Fruit fly (Drosophila melanogaster) whole organism, embryonic: ENCODE results near the gene CG7675.
A peak's percentile ranks its signal among the peaks of the same experiment; 100 is the strongest.

ENCODE experiments used
- CG10462 ChIP-seq: fragments of 200-800 bp; sonication (Bioruptor generic); optimal IDR thresholded peaks from 2 replicates; lab custom pipeline; 2016; ENCODE audit warnings: missing biosample characterization, missing genetic modification characterization
- CG10543 ChIP-seq: fragments of 200-800 bp; sonication (Bioruptor generic); optimal IDR thresholded peaks from 3 replicates; lab custom pipeline; 2017; ENCODE audit warnings: missing biosample characterization, mild to moderate bottlenecking, missing genetic modification characterization, moderate library complexity
- CG12744 ChIP-seq: fragments of 200-800 bp; sonication (Bioruptor generic); optimal IDR thresholded peaks from 2 replicates; lab custom pipeline; 2016; ENCODE audit warnings: missing biosample characterization, missing genetic modification characterization
- CG13624 ChIP-seq: fragments of 200-800 bp; sonication (Bioruptor generic); optimal IDR thresholded peaks from 2 replicates; lab custom pipeline; 2016; ENCODE audit warnings: missing biosample characterization, missing genetic modification characterization
- CG14014 ChIP-seq: fragments of 200-800 bp; sonication (Bioruptor generic); IDR thresholded peaks from 2 replicates; pipeline ENCODE4 v1.3.6; 2022; ENCODE audit warnings: missing biosample characterization, missing genetic modification characterization
- CG14860 ChIP-seq: fragments of 200-800 bp; sonication (Bioruptor generic); IDR thresholded peaks from 3 replicates; pipeline ENCODE4 v1.3.6; 2022; ENCODE audit warnings: missing biosample characterization, missing genetic modification characterization; ENCODE audit not compliant: partially characterized antibody
- CG1603 ChIP-seq: fragments of 200-800 bp; sonication (Bioruptor generic); optimal IDR thresholded peaks from 2 replicates; lab custom pipeline; 2019; ENCODE audit warnings: missing biosample characterization, mild to moderate bottlenecking, missing genetic modification characterization, moderate library complexity
- CG16813 ChIP-seq: fragments of 200-800 bp; sonication (Bioruptor generic); IDR thresholded peaks from 3 replicates; pipeline ENCODE4 v1.3.6; 2022; ENCODE audit warnings: missing biosample characterization, missing genetic modification characterization; ENCODE audit not compliant: partially characterized antibody
- CG1792 ChIP-seq: fragments of 200-800 bp; sonication (Bioruptor generic); optimal IDR thresholded peaks from 2 replicates; lab custom pipeline; 2016; ENCODE audit warnings: missing biosample characterization, missing genetic modification characterization
- CG2202 ChIP-seq: fragments of 200-800 bp; sonication (Bioruptor generic); optimal IDR thresholded peaks from 2 replicates; lab custom pipeline; 2018; ENCODE audit warnings: missing biosample characterization, mild to moderate bottlenecking, missing genetic modification characterization
- CG3163 ChIP-seq: fragments of 200-800 bp; sonication (Bioruptor generic); optimal IDR thresholded peaks from 3 replicates; lab custom pipeline; 2016; ENCODE audit warnings: missing biosample characterization, missing genetic modification characterization
- CG32772 ChIP-seq: fragments of 200-800 bp; sonication (Bioruptor generic); IDR thresholded peaks from 2 replicates; pipeline ENCODE4 v1.3.6; 2022; ENCODE audit warnings: missing biosample characterization, missing genetic modification characterization
- CG3281 ChIP-seq: fragments of 200-800 bp; sonication (Bioruptor generic); optimal IDR thresholded peaks from 3 replicates; lab custom pipeline; 2017; ENCODE audit warnings: missing biosample characterization, mild to moderate bottlenecking, missing genetic modification characterization
- CG33557 ChIP-seq: fragments of 200-800 bp; sonication (Bioruptor generic); optimal IDR thresholded peaks from 2 replicates; lab custom pipeline; 2019; ENCODE audit warnings: missing biosample characterization, mild to moderate bottlenecking, missing genetic modification characterization, moderate library complexity
- CG4854 ChIP-seq: fragments of 200-800 bp; sonication (Bioruptor generic); optimal IDR thresholded peaks from 2 replicates; lab custom pipeline; 2016; ENCODE audit warnings: missing biosample characterization, missing genetic modification characterization, inconsistent platforms
- CG6654 ChIP-seq: fragments of 200-800 bp; sonication (Bioruptor generic); optimal IDR thresholded peaks from 2 replicates; lab custom pipeline; 2017; ENCODE audit warnings: missing biosample characterization, mild to moderate bottlenecking, missing genetic modification characterization
- CG9215 ChIP-seq: fragments of 200-800 bp; sonication (Bioruptor generic); IDR thresholded peaks from 2 replicates; pipeline ENCODE4 v1.3.6; 2022; ENCODE audit warnings: missing biosample characterization, missing genetic modification characterization
- CG9817 ChIP-seq: fragments of 200-800 bp; sonication (Bioruptor generic); optimal IDR thresholded peaks from 2 replicates; lab custom pipeline; 2018; ENCODE audit warnings: missing biosample characterization, mild to moderate bottlenecking, missing genetic modification characterization, moderate library complexity
- CoRest ChIP-seq: fragments of 200-800 bp; sonication (Bioruptor generic); optimal IDR thresholded peaks from 3 replicates; lab custom pipeline; 2018; ENCODE audit warnings: missing biosample characterization, mild to moderate bottlenecking, missing genetic modification characterization, moderate library complexity
- D ChIP-seq, 2 experiments: fragments of 200-800 bp in 1 of 2; fragments of >200 bp in 1 of 2; sonication (Bioruptor generic) in 1 of 2; optimal IDR thresholded peaks; 2 replicates in 1 of 2; 3 replicates in 1 of 2; lab custom pipeline; 2017; ENCODE audit warnings: mild to moderate bottlenecking in 1 of 2, missing biosample characterization in 1 of 2, missing genetic modification characterization in 1 of 2, missing genetic modification reagents in 1 of 2
- Dbx ChIP-seq: fragments of 200-800 bp; sonication (Bioruptor generic); IDR thresholded peaks from 3 replicates; pipeline ENCODE4 v1.3.6; 2022; ENCODE audit warnings: missing biosample characterization, missing genetic modification characterization
- Deaf1 ChIP-seq: fragments of 200-800 bp; optimal IDR thresholded peaks from 3 replicates; lab custom pipeline; 2019; ENCODE audit warnings: missing biosample characterization, mild to moderate bottlenecking, missing genetic modification characterization, moderate library complexity
- Dip2 ChIP-seq: fragments of 200-800 bp; sonication (Bioruptor generic); IDR thresholded peaks from 2 replicates; pipeline ENCODE4 v1.3.6; 2022; ENCODE audit warnings: missing biosample characterization, missing genetic modification characterization
- Ets97D ChIP-seq: fragments of 200-800 bp; sonication (Bioruptor generic); optimal IDR thresholded peaks from 3 replicates; lab custom pipeline; 2016; ENCODE audit warnings: missing biosample characterization, missing genetic modification characterization
- Hmr ChIP-seq: fragments of 200-800 bp; sonication (Bioruptor generic); optimal IDR thresholded peaks from 3 replicates; lab custom pipeline; 2017; ENCODE audit warnings: mild to moderate bottlenecking, missing biosample characterization, missing genetic modification reagents, missing genetic modification characterization
- Hr3 ChIP-seq: fragments of 200-800 bp; sonication (Bioruptor generic); optimal IDR thresholded peaks from 3 replicates; lab custom pipeline; 2016; ENCODE audit warnings: missing biosample characterization, missing genetic modification characterization
- Kr ChIP-seq: fragments of 200-800 bp; sonication (Bioruptor generic); optimal IDR thresholded peaks from 2 replicates; lab custom pipeline; 2017; ENCODE audit warnings: missing biosample characterization, mild to moderate bottlenecking, missing genetic modification characterization
- Lim3 ChIP-seq: fragments of 200-800 bp; sonication (Bioruptor generic); IDR thresholded peaks from 2 replicates; pipeline ENCODE4 v1.3.6; 2022; ENCODE audit warnings: missing biosample characterization, missing genetic modification characterization
- NFAT ChIP-seq: fragments of 200-800 bp; sonication (Bioruptor generic); IDR thresholded peaks from 2 replicates; pipeline ENCODE4 v1.3.6; 2022; ENCODE audit warnings: missing biosample characterization, missing genetic modification characterization
- Poxn ChIP-seq: fragments of 200-800 bp; sonication (Bioruptor generic); IDR thresholded peaks from 2 replicates; pipeline ENCODE4 v1.3.6; 2022; ENCODE audit warnings: missing biosample characterization, missing genetic modification characterization
- Sox102F ChIP-seq: fragments of 200-800 bp; sonication (Bioruptor generic); optimal IDR thresholded peaks from 2 replicates; lab custom pipeline; 2018; ENCODE audit warnings: missing biosample characterization, mild to moderate bottlenecking, missing genetic modification characterization, moderate library complexity
- Vsx1 ChIP-seq: fragments of 200-800 bp; sonication (Bioruptor generic); optimal IDR thresholded peaks from 2 replicates; lab custom pipeline; 2017; ENCODE audit warnings: missing biosample characterization, mild to moderate bottlenecking, missing genetic modification characterization, missing genetic modification reagents
- Xbp1 ChIP-seq: fragments of 200-800 bp; sonication (Bioruptor generic); optimal IDR thresholded peaks from 3 replicates; lab custom pipeline; 2016; ENCODE audit warnings: missing biosample characterization, mild to moderate bottlenecking, missing genetic modification characterization
- YL-1 ChIP-seq: fragments of 200-800 bp; sonication (Bioruptor generic); optimal IDR thresholded peaks from 3 replicates; lab custom pipeline; 2017; ENCODE audit warnings: missing biosample characterization, mild to moderate bottlenecking, missing genetic modification characterization
- bsh ChIP-seq, 2 experiments: fragments of 200-800 bp; sonication (Bioruptor generic); optimal IDR thresholded peaks; 2 replicates each; lab custom pipeline; 2017 to 2018; ENCODE audit warnings: mild to moderate bottlenecking in 2 of 2, missing biosample characterization in 2 of 2, missing genetic modification characterization in 2 of 2, moderate library complexity in 1 of 2
- crol ChIP-seq: fragments of 200-800 bp; sonication (Bioruptor generic); IDR thresholded peaks from 2 replicates; pipeline ENCODE4 v1.3.6; 2022; ENCODE audit warnings: missing biosample characterization, missing genetic modification characterization
- dm ChIP-seq: fragments of 200-800 bp; sonication (Bioruptor generic); optimal IDR thresholded peaks from 3 replicates; lab custom pipeline; 2016; ENCODE audit warnings: missing biosample characterization, missing genetic modification characterization
- pzg ChIP-seq: fragments of 200-800 bp; sonication (Bioruptor generic); optimal IDR thresholded peaks from 3 replicates; lab custom pipeline; 2018; ENCODE audit warnings: missing biosample characterization, mild to moderate bottlenecking, missing genetic modification characterization, moderate library complexity
- run ChIP-seq: fragments of 200-800 bp; sonication (Bioruptor generic); optimal IDR thresholded peaks from 3 replicates; lab custom pipeline; 2018; ENCODE audit warnings: missing biosample characterization, mild to moderate bottlenecking, missing genetic modification characterization
- slbo ChIP-seq: fragments of 200-800 bp; sonication (Bioruptor generic); IDR thresholded peaks from 2 replicates; pipeline ENCODE4 v1.3.6; 2022; ENCODE audit warnings: missing biosample characterization, missing genetic modification characterization
- so ChIP-seq: fragments of 200-800 bp; sonication (Bioruptor generic); IDR thresholded peaks from 3 replicates; pipeline ENCODE4 v1.3.6; 2022; ENCODE audit warnings: missing biosample characterization, missing genetic modification characterization
- sr ChIP-seq: fragments of 200-800 bp; sonication (Bioruptor generic); IDR thresholded peaks from 3 replicates; pipeline ENCODE4 v1.3.6; 2022; ENCODE audit warnings: missing biosample characterization, missing genetic modification characterization
- stwl ChIP-seq: fragments of 200-800 bp; sonication (Bioruptor generic); optimal IDR thresholded peaks from 3 replicates; lab custom pipeline; 2018; ENCODE audit warnings: missing biosample characterization, mild to moderate bottlenecking, missing genetic modification characterization, moderate library complexity
- tap ChIP-seq: fragments of 200-800 bp; optimal IDR thresholded peaks from 3 replicates; lab custom pipeline; 2019; ENCODE audit warnings: missing biosample characterization, mild to moderate bottlenecking, missing genetic modification characterization, moderate library complexity
- tio ChIP-seq: fragments of 200-800 bp; sonication (Bioruptor generic); optimal IDR thresholded peaks from 2 replicates; lab custom pipeline; 2017; ENCODE audit warnings: missing biosample characterization, missing genetic modification characterization, inconsistent platforms
- tx ChIP-seq: fragments of 200-800 bp; sonication (Bioruptor generic); optimal IDR thresholded peaks from 2 replicates; lab custom pipeline; 2016; ENCODE audit warnings: missing biosample characterization, missing genetic modification characterization
- wdn ChIP-seq: fragments of 200-800 bp; sonication (Bioruptor generic); IDR thresholded peaks from 2 replicates; pipeline ENCODE4 v1.3.6; 2022; ENCODE audit warnings: missing biosample characterization, missing genetic modification characterization
- yki ChIP-seq: fragments of >200 bp; optimal IDR thresholded peaks from 3 replicates; lab custom pipeline; 2018

Gene CG7675

DNA sequence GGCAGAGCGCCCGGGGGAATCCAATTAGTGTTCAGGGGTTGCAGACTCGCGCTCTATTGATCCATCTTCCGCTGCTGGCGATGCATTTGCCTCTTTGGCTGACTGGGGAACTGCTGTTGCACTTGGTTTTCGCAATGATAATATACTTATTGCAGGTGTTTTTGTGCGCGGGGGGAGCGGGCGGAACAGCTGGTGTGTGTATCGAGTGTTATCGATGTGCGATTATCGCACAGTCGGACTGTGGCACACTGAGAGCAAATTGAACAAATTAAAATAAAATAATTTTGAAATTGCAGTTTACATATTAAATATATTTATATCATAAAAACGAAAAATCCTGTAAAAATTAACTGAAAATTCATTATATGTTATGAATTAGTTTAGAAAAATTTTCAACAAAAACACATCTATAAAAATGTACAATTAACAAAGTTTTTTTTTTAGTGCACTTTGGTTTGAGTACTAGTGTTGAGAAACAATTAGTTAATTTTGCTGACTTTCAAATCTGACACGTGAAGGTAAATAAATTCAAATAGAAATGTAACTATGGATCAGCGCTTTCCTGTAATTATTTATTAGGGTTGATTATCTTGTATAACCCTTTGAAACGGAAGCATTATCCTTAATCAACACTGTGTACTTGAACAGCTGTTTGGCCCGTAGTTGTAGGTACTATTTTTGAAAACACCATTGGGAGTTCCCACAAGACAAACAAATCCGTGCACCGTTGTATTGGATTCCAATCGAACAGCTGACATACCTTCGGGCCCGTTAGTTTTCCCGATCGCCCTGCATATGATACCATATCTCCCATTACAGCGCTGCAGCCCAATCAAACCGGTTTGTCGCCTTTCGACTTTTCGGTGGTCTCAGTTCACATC lies 21.8 kb upstream of the CG7675 start, which contains the start of the genes Wdr37 and koko (continued):
- 0 out of 3 replicates have a peak, but pooled peaks have one; percentile 54 for TF ChIP-seq CG16813 (GFP tag; lab: Robert Waterston, UW)
- TF ChIP-seq Deaf1 (tag; lab: Kevin White, UChicago): peak; percentile 82
- peak; percentile 96 for TF ChIP-seq CG33557 (GFP tag; lab: Kevin White, UChicago)
- TF ChIP-seq so (GFP tag; lab: Robert Waterston, UW): peak; percentile 90
- TF ChIP-seq Dip2: peak; percentile 50; the same call in 1 of the 2 replicates
- TF ChIP-seq CG4854 (GFP tag; lab: Kevin White, UChicago): peak; percentile 66
- TF ChIP-seq Lim3 (GFP tag; lab: Robert Waterston, UW): peak; percentile 85
- peak; percentile 91 for TF ChIP-seq CG2202
- peak; percentile 50; the same call in 1 of the 3 replicates for TF ChIP-seq sr
- TF ChIP-seq stwl (tag; lab: Kevin White, UChicago): peak; percentile 94
- TF ChIP-seq Hr3 (GFP tag; lab: Kevin White, UChicago): peak; percentile 99
- peak; percentile 99 for TF ChIP-seq slbo
- TF ChIP-seq dm (GFP tag; lab: Kevin White, UChicago): peak; percentile 53
- TF ChIP-seq CG14014 (GFP tag; lab: Robert Waterston, UW): peak; percentile 98
- peak; percentile 97 for TF ChIP-seq tio (GFP tag; lab: Kevin White, UChicago)
- peak; percentile 96 for TF ChIP-seq CG9817 (tag; lab: Kevin White, UChicago)
- TF ChIP-seq run: peak; percentile 90
- peak; percentile 46 for TF ChIP-seq pzg (GFP tag; lab: Kevin White, UChicago)
- no peak for TF ChIP-seq D (optimal IDR thresholded peaks at IDR 0.05; lab: Kevin White, UChicago)
- TF ChIP-seq D (GFP tag; optimal IDR thresholded peaks at IDR 0.05; lab: Kevin White, UChicago): peak; percentile 94
- peak; percentile 61 for TF ChIP-seq CG12744 (GFP tag; lab: Kevin White, UChicago)
- TF ChIP-seq CG14860: 0 out of 3 replicates have a peak, but pooled peaks have one; percentile 37
- TF ChIP-seq Xbp1: peak; percentile 97
- TF ChIP-seq CG6654: peak; percentile 76
- TF ChIP-seq yki (lab: Kevin White, UChicago): no peak
- peak; percentile 70 for TF ChIP-seq CG1603 (tag; lab: Kevin White, UChicago)
- peak; percentile 94 for TF ChIP-seq wdn (GFP tag; lab: Robert Waterston, UW)
- TF ChIP-seq CoRest (tag; lab: Kevin White, UChicago): peak; percentile 99
- peak; percentile 96 for TF ChIP-seq Kr
- peak; percentile 98 for TF ChIP-seq crol (GFP tag; lab: Robert Waterston, UW)
- TF ChIP-seq CG10462: peak; percentile 94
- TF ChIP-seq tap: peak; percentile 94
- TF ChIP-seq tx (GFP tag; lab: Kevin White, UChicago): peak; percentile 74
- TF ChIP-seq Vsx1: peak; percentile 80
- peak; percentile 99 for TF ChIP-seq CG32772 (GFP tag; lab: Robert Waterston, UW)
- peak; percentile 99 for TF ChIP-seq Dbx (GFP tag; lab: Robert Waterston, UW)
- peak; percentile 93 for TF ChIP-seq NFAT (GFP tag; lab: Robert Waterston, UW)
- TF ChIP-seq bsh (GFP tag; optimal IDR thresholded peaks at IDR 0.05; lab: Kevin White, UChicago): peak; percentile 37 to 98
- peak; percentile 29 for TF ChIP-seq Ets97D (GFP tag; lab: Kevin White, UChicago)
- TF ChIP-seq Sox102F (GFP tag; lab: Kevin White, UChicago): peak; percentile 98
- peak; percentile 97 for TF ChIP-seq CG9215 (GFP tag; lab: Robert Waterston, UW)
- peak; percentile 41 for TF ChIP-seq CG3163 (GFP tag; lab: Kevin White, UChicago)
- TF ChIP-seq CG1792 (GFP tag; lab: Kevin White, UChicago): peak; percentile 56
- peak; percentile 94 for TF ChIP-seq CG3281
- TF ChIP-seq Poxn: peak; percentile 94
- TF ChIP-seq Hmr: peak; percentile 96
- TF ChIP-seq CG10543 (GFP tag; lab: Kevin White, UChicago): peak; percentile 96
- peak; percentile 79 for TF ChIP-seq CG13624 (GFP tag; lab: Kevin White, UChicago)
- TF ChIP-seq YL-1 (GFP tag; lab: Kevin White, UChicago): peak; percentile 72
